Worm (Caenorhabditis elegans): Measurements from ENCODE around the gene rps-29.

ce11 chrIII:789604-790003 is 4.5 kb upstream of the rps-29 start:
- no peak for TF ChIP-seq egl-27 (tag; optimal IDR thresholded peaks at IDR 0.05)
- no peak for TF ChIP-seq nhr-11 (tag; optimal IDR thresholded peaks at IDR 0.05)
